Fruit fly (Drosophila melanogaster): Measurements from ENCODE around the gene p38a.

p38a gene

DNA sequence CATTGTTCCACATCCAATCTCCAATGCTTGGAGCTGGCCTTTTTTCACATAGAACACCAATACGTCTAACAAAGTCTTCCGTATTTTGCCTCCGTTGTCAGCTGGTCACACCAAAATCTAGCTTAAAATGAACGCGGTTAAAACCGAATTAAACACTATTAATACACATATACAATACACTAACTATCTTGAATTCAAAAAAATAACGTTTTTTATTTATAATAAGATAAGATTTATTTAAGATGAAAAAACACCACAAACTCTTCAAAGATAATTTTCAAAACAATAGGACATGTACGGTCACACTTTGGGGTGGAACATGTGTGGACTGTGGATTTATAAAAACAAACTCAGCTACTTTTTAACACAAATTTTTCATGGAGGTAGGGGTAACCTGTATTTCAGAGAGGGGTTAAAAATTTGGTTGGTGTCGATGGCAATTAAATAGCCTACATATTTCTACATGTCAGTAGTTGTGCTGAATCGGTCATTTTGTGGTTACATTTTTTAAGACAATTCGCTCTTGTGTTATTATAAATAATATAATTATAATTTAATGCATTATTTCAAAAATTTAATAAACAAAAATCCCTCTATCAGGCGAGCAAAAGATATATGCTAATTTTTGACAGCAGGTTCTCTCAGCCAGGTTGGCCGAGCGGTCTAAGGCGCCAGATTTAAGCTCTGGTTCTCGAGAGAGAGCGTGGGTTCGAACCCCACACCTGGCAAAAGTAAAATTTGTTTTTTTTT is 39.6 kb downstream of the p38a start, which contains the start of gene CG13605 (continued):
- TF ChIP-seq Dfd (GFP tag; optimal IDR thresholded peaks at IDR 0.05) (no peak), Mio (GFP tag; optimal IDR thresholded peaks at IDR 0.05) (no peak), lola (GFP tag; optimal IDR thresholded peaks at IDR 0.05) (no peak), ey (GFP tag; optimal IDR thresholded peaks at IDR 0.05) (peak; percentile 44), HLH106 (tag; optimal IDR thresholded peaks at IDR 0.05) (peak; percentile 67), N (GFP tag; optimal IDR thresholded peaks at IDR 0.05) (no peak), h (GFP tag; optimal IDR thresholded peaks at IDR 0.05) (peak; percentile 69), OdsH (GFP tag; optimal IDR thresholded peaks at IDR 0.05) (peak; percentile 50)

DNA sequence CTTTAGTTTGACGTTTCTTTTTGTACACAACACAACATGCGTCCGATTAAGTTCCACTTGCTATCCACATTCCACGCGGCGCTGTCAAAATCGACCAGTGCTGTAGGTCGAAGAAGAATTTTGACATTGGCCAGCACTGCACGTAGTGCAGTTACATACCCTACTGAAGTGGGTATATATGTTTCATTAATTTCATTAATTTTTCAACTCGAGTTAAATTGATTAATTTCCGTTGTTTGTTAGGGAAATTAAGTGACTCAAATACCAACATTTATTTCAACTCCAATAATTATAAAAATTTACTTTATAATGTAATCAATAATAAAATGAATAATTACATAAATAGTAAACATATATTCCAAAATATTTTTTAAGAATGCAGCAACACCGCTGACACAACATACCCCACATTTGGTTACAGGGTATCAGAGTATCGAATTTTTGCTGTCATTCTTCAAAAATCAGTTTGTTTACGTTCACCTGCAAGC is 43.2 kb downstream of the p38a start, which contains the start of the genes eIF4EHP and CG18428:
Gene eIF4EHP, minus strand, starts transcription at position 59 of the 488 bp plus-strand sequence.
Gene CG18428, plus strand, starts transcription at position 435 of the 488 bp plus-strand sequence.
- TF ChIP-seq jim (GFP tag; optimal IDR thresholded peaks at IDR 0.05): peak; percentile 30
- peak; percentile 82 for TF ChIP-seq Jra (GFP tag; optimal IDR thresholded peaks at IDR 0.05)
- no peak for TF ChIP-seq tai (GFP tag; optimal IDR thresholded peaks at IDR 0.05)
- peak; percentile 98 for TF ChIP-seq Dfd (GFP tag; optimal IDR thresholded peaks at IDR 0.05)
- no peak for TF ChIP-seq Abd-B (GFP tag; optimal IDR thresholded peaks at IDR 0.05)
- TF ChIP-seq dsf (GFP tag; optimal IDR thresholded peaks at IDR 0.05; ENCODE audit: borderline replicate concordance): peak; percentile 87
- peak; percentile 89 for TF ChIP-seq br (GFP tag; optimal IDR thresholded peaks at IDR 0.05)
- peak; percentile 100 for TF ChIP-seq Sp1 (GFP tag; optimal IDR thresholded peaks at IDR 0.05)
- peak; percentile 87 for TF ChIP-seq fru (GFP tag; optimal IDR thresholded peaks at IDR 0.05)
- TF ChIP-seq Hnf4 (GFP tag; optimal IDR thresholded peaks at IDR 0.05): peak; percentile 91
- peak; percentile 99 for TF ChIP-seq CG9705 (GFP tag; optimal IDR thresholded peaks at IDR 0.05)
- peak; percentile 84 for TF ChIP-seq pan (optimal IDR thresholded peaks at IDR 0.05)
- TF ChIP-seq Rel (GFP tag; optimal IDR thresholded peaks at IDR 0.05): peak; percentile 83
- peak; percentile 95 for TF ChIP-seq Rel (tag; optimal IDR thresholded peaks at IDR 0.05)
- peak; percentile 99 for TF ChIP-seq rgr (GFP tag; optimal IDR thresholded peaks at IDR 0.05)
- TF ChIP-seq Hr78 (GFP tag; optimal IDR thresholded peaks at IDR 0.05): no peak
- TF ChIP-seq Hr83 (GFP tag; optimal IDR thresholded peaks at IDR 0.05; ENCODE audit: poor library complexity, severe bottlenecking): peak; percentile 94
- TF ChIP-seq Myc (optimal IDR thresholded peaks at IDR 0.05): peak; percentile 79
- TF ChIP-seq lola (GFP tag; optimal IDR thresholded peaks at IDR 0.05): no peak
- TF ChIP-seq dl (GFP tag; optimal IDR thresholded peaks at IDR 0.05; ENCODE audit: insufficient read depth in 1 of 2, partially characterized antibody in 2 of 2): no peak
- no peak for TF ChIP-seq usp (GFP tag; optimal IDR thresholded peaks at IDR 0.05)
- peak; percentile 76 for TF ChIP-seq GATAd (GFP tag; optimal IDR thresholded peaks at IDR 0.05)
- TF ChIP-seq ey (GFP tag; optimal IDR thresholded peaks at IDR 0.05): peak; percentile 88
- TF ChIP-seq Mio (GFP tag; optimal IDR thresholded peaks at IDR 0.05): peak; percentile 70
- peak; percentile 100 for TF ChIP-seq HLH106 (tag; optimal IDR thresholded peaks at IDR 0.05)
- peak in 1 of 2 experiments; percentile 99 for TF ChIP-seq foxo (GFP tag; optimal IDR thresholded peaks at IDR 0.05)
- TF ChIP-seq psq (GFP tag; optimal IDR thresholded peaks at IDR 0.05): peak; percentile 98
- TF ChIP-seq N (GFP tag; optimal IDR thresholded peaks at IDR 0.05): no peak
- peak; percentile 96 for TF ChIP-seq h (GFP tag; optimal IDR thresholded peaks at IDR 0.05)
- peak; percentile 99 for TF ChIP-seq dmrt93B (GFP tag; optimal IDR thresholded peaks at IDR 0.05)
- TF ChIP-seq CG32264 (GFP tag; optimal IDR thresholded peaks at IDR 0.05): peak; percentile 41
- peak; percentile 94 for TF ChIP-seq sage (GFP tag; optimal IDR thresholded peaks at IDR 0.05)
- peak; percentile 95 for TF ChIP-seq brk (GFP tag; optimal IDR thresholded peaks at IDR 0.05)
- peak; percentile 99 for TF ChIP-seq OdsH (GFP tag; optimal IDR thresholded peaks at IDR 0.05)
- TF ChIP-seq woc (GFP tag; optimal IDR thresholded peaks at IDR 0.05): peak; percentile 94
- peak; percentile 94 for TF ChIP-seq sv (GFP tag; optimal IDR thresholded peaks at IDR 0.05)
- TF ChIP-seq Dif (GFP tag; optimal IDR thresholded peaks at IDR 0.05; ENCODE audit: partially characterized antibody): peak; percentile 34
- TF ChIP-seq CrebA (GFP tag; optimal IDR thresholded peaks at IDR 0.05; ENCODE audit: borderline replicate concordance): no peak

Data from whole organism, wandering third instar larva.